Fruit fly (Drosophila melanogaster) whole organism, embryonic: ENCODE results near the gene Nepl4.

Experiments
- Ada2b ChIP-seq: fragments of 200-800 bp; sonication (Bioruptor generic); IDR thresholded peaks from 2 replicates; pipeline ENCODE4 v1.3.6; 2022; ENCODE audit warnings: missing biosample characterization, missing genetic modification characterization
- Aef1 ChIP-seq: fragments of 200-800 bp; sonication (Bioruptor generic); IDR thresholded peaks from 3 replicates; pipeline ENCODE4 v1.3.6; 2022; ENCODE audit warnings: missing biosample characterization, missing genetic modification characterization
- Awh ChIP-seq: fragments of 200-800 bp; sonication (Bioruptor generic); IDR thresholded peaks from 2 replicates; pipeline ENCODE4, ENCODE4 v1.3.6; 2022; ENCODE audit warnings: missing biosample characterization, missing genetic modification characterization
- CG10147 ChIP-seq: fragments of 200-800 bp; sonication (Bioruptor generic); optimal IDR thresholded peaks from 2 replicates; lab custom pipeline; 2019; ENCODE audit warnings: missing biosample characterization, mild to moderate bottlenecking, missing genetic modification characterization, moderate library complexity
- CG10267 ChIP-seq: fragments of 200-800 bp; sonication (Bioruptor generic); optimal IDR thresholded peaks from 2 replicates; lab custom pipeline; 2018; ENCODE audit warnings: missing biosample characterization, mild to moderate bottlenecking, missing genetic modification characterization, moderate library complexity
- CG11398 ChIP-seq: fragments of 200-800 bp; sonication (Bioruptor generic); optimal IDR thresholded peaks from 2 replicates; lab custom pipeline; 2016; ENCODE audit warnings: missing biosample characterization, missing genetic modification characterization
- CG13296 ChIP-seq: fragments of 200-800 bp; sonication (Bioruptor generic); optimal IDR thresholded peaks from 3 replicates; lab custom pipeline; 2018; ENCODE audit warnings: missing biosample characterization, mild to moderate bottlenecking, missing genetic modification characterization
- CG14050 ChIP-seq: fragments of 200-800 bp; sonication (Bioruptor generic); IDR thresholded peaks from 3 replicates; pipeline ENCODE4 v1.3.6; 2022; ENCODE audit warnings: missing biosample characterization, missing genetic modification characterization
- CG15011 ChIP-seq: fragments of 200-800 bp; sonication (Bioruptor generic); optimal IDR thresholded peaks from 3 replicates; lab custom pipeline; 2018; ENCODE audit warnings: missing biosample characterization, mild to moderate bottlenecking, missing genetic modification characterization
- CG1529 ChIP-seq: fragments of 200-800 bp; sonication (Bioruptor generic); optimal IDR thresholded peaks from 3 replicates; lab custom pipeline; 2018; ENCODE audit warnings: missing biosample characterization, missing genetic modification characterization
- CG2120 ChIP-seq: fragments of 200-800 bp; sonication (Bioruptor generic); optimal IDR thresholded peaks from 3 replicates; lab custom pipeline; 2016; ENCODE audit warnings: missing biosample characterization, missing genetic modification characterization
- CG31365 ChIP-seq: fragments of 200-800 bp; sonication (Bioruptor generic); optimal IDR thresholded peaks from 2 replicates; lab custom pipeline; 2018; ENCODE audit warnings: missing biosample characterization, mild to moderate bottlenecking, missing genetic modification characterization
- CG31388 ChIP-seq: fragments of 200-800 bp; sonication (Bioruptor generic); optimal IDR thresholded peaks from 2 replicates; lab custom pipeline; 2016; ENCODE audit warnings: missing biosample characterization, missing genetic modification characterization
- CG3726 ChIP-seq: fragments of 200-800 bp; sonication (Bioruptor generic); IDR thresholded peaks from 3 replicates; pipeline ENCODE4, ENCODE4 v1.3.6; 2022; ENCODE audit warnings: missing biosample characterization, missing genetic modification characterization
- CG3838 ChIP-seq: fragments of 200-800 bp; sonication (Bioruptor generic); optimal IDR thresholded peaks from 3 replicates; lab custom pipeline; 2016; ENCODE audit warnings: missing biosample characterization, missing genetic modification characterization
- CG43689 ChIP-seq: fragments of 200-800 bp; sonication (Bioruptor generic); IDR thresholded peaks from 2 replicates; pipeline ENCODE4 v1.3.6; 2022; ENCODE audit warnings: missing biosample characterization, missing genetic modification characterization
- CG6175 ChIP-seq: fragments of 200-800 bp; sonication (Bioruptor generic); IDR thresholded peaks from 3 replicates; pipeline ENCODE4 v1.3.6; 2022; ENCODE audit warnings: missing biosample characterization, missing genetic modification characterization
- CG6813 ChIP-seq: fragments of 200-800 bp; sonication (Bioruptor generic); optimal IDR thresholded peaks from 2 replicates; lab custom pipeline; 2017; ENCODE audit warnings: missing biosample characterization, missing genetic modification characterization, mild to moderate bottlenecking, moderate library complexity, missing genetic modification reagents
- CG7839 ChIP-seq: fragments of 200-800 bp; sonication (Bioruptor generic); optimal IDR thresholded peaks from 3 replicates; lab custom pipeline; 2018; ENCODE audit warnings: missing biosample characterization, mild to moderate bottlenecking, missing genetic modification characterization, moderate library complexity
- CG9817 ChIP-seq: fragments of 200-800 bp; sonication (Bioruptor generic); optimal IDR thresholded peaks from 2 replicates; lab custom pipeline; 2018; ENCODE audit warnings: missing biosample characterization, mild to moderate bottlenecking, missing genetic modification characterization, moderate library complexity
- CkIIα-i1 ChIP-seq: fragments of 200-800 bp; sonication (Bioruptor generic); IDR thresholded peaks from 2 replicates; pipeline ENCODE4 v1.3.6; 2022; ENCODE audit warnings: missing biosample characterization, missing genetic modification characterization
- Dad ChIP-seq: fragments of 200-800 bp; sonication (Bioruptor generic); optimal IDR thresholded peaks from 3 replicates; lab custom pipeline; 2016; ENCODE audit warnings: missing biosample characterization, missing genetic modification characterization
- Dp ChIP-seq: fragments of 200-800 bp; sonication (Bioruptor generic); optimal IDR thresholded peaks from 2 replicates; lab custom pipeline; 2018; ENCODE audit warnings: missing biosample characterization, mild to moderate bottlenecking, missing genetic modification characterization, moderate library complexity
- Dref ChIP-seq: fragments of 200-800 bp; sonication (Bioruptor generic); IDR thresholded peaks from 2 replicates; pipeline ENCODE4 v1.3.6; 2022; ENCODE audit warnings: missing biosample characterization, missing genetic modification characterization
- Fer2 ChIP-seq: fragments of 200-800 bp; sonication (Bioruptor generic); optimal IDR thresholded peaks from 2 replicates; lab custom pipeline; 2018; ENCODE audit warnings: missing biosample characterization, mild to moderate bottlenecking, missing genetic modification characterization, moderate library complexity
- H15 ChIP-seq: fragments of 200-800 bp; sonication (Bioruptor generic); IDR thresholded peaks from 3 replicates; pipeline ENCODE4 v1.3.6; 2022; ENCODE audit warnings: missing biosample characterization, missing genetic modification characterization
- HLH3B ChIP-seq: fragments of 200-800 bp; sonication (Bioruptor generic); IDR thresholded peaks from 2 replicates; pipeline ENCODE4 v1.3.6; 2022; ENCODE audit warnings: missing biosample characterization, missing genetic modification characterization
- Mes4 ChIP-seq: fragments of 200-800 bp; sonication (Bioruptor generic); optimal IDR thresholded peaks from 2 replicates; lab custom pipeline; 2016; ENCODE audit warnings: missing biosample characterization, missing genetic modification characterization
- Myb ChIP-seq: fragments of 200-800 bp; sonication (Bioruptor generic); optimal IDR thresholded peaks from 2 replicates; lab custom pipeline; 2016; ENCODE audit warnings: missing biosample characterization, missing genetic modification characterization
- Oaz ChIP-seq: fragments of 200-800 bp; sonication (Bioruptor generic); IDR thresholded peaks from 2 replicates; pipeline ENCODE4 v1.3.6; 2022; ENCODE audit warnings: missing biosample characterization, missing genetic modification characterization
- Side ChIP-seq: fragments of 200-800 bp; sonication (Bioruptor generic); optimal IDR thresholded peaks from 2 replicates; lab custom pipeline; 2016; ENCODE audit warnings: missing biosample characterization, missing genetic modification characterization
- abd-A ChIP-seq: fragments of 200-800 bp; sonication (Bioruptor generic); optimal IDR thresholded peaks from 3 replicates; lab custom pipeline; 2019; ENCODE audit warnings: missing biosample characterization, mild to moderate bottlenecking, missing genetic modification characterization, moderate library complexity
- aop ChIP-seq: fragments of 200-800 bp; sonication (Bioruptor generic); IDR thresholded peaks from 2 replicates; pipeline ENCODE4 v1.3.6; 2022; ENCODE audit warnings: missing biosample characterization, missing genetic modification characterization
- ap ChIP-seq: fragments of 200-800 bp; sonication (Bioruptor generic); IDR thresholded peaks from 2 replicates; pipeline ENCODE4 v1.3.6; 2022; ENCODE audit warnings: missing biosample characterization, missing genetic modification characterization
- ara ChIP-seq: fragments of 200-800 bp; sonication (Bioruptor generic); IDR thresholded peaks from 2 replicates; pipeline ENCODE4 v1.3.6; 2022; ENCODE audit warnings: missing biosample characterization, missing genetic modification characterization
- dimm ChIP-seq: fragments of 200-800 bp; sonication (Bioruptor generic); IDR thresholded peaks from 2 replicates; pipeline ENCODE4 v1.3.6; 2022; ENCODE audit warnings: missing biosample characterization, missing genetic modification characterization
- eyg ChIP-seq: fragments of 200-800 bp; sonication (Bioruptor generic); optimal IDR thresholded peaks from 3 replicates; lab custom pipeline; 2016; ENCODE audit warnings: missing biosample characterization, missing genetic modification characterization
- gcm2 ChIP-seq: fragments of 200-800 bp; sonication (Bioruptor generic); optimal IDR thresholded peaks from 2 replicates; lab custom pipeline; 2016; ENCODE audit warnings: missing biosample characterization, missing genetic modification characterization
- hth ChIP-seq: fragments of >200 bp; optimal IDR thresholded peaks from 2 replicates; lab custom pipeline; 2017; ENCODE audit warnings: inconsistent platforms
- kni ChIP-seq: fragments of 200-800 bp; sonication (Bioruptor generic); optimal IDR thresholded peaks from 3 replicates; lab custom pipeline; 2017; ENCODE audit warnings: mild to moderate bottlenecking, missing biosample characterization, missing genetic modification reagents, missing genetic modification characterization
- mld ChIP-seq: fragments of 200-800 bp; sonication (Bioruptor generic); IDR thresholded peaks from 3 replicates; pipeline ENCODE4 v1.3.6; 2022; ENCODE audit warnings: missing biosample characterization, missing genetic modification characterization; ENCODE audit not compliant: partially characterized antibody
- nerfin-2 ChIP-seq: fragments of 200-800 bp; sonication (Bioruptor generic); IDR thresholded peaks from 2 replicates; pipeline ENCODE4 v1.3.6; 2022; ENCODE audit warnings: missing biosample characterization, missing genetic modification characterization; ENCODE audit not compliant: partially characterized antibody
- pb ChIP-seq: fragments of 200-800 bp; sonication (Bioruptor generic); optimal IDR thresholded peaks from 3 replicates; lab custom pipeline; 2016; ENCODE audit warnings: missing biosample characterization, missing genetic modification characterization
- repo ChIP-seq: fragments of 200-800 bp; sonication (Bioruptor generic); optimal IDR thresholded peaks from 2 replicates; lab custom pipeline; 2016; ENCODE audit warnings: missing biosample characterization, missing genetic modification characterization
- salm ChIP-seq: fragments of 200-800 bp; sonication (Bioruptor generic); optimal IDR thresholded peaks from 2 replicates; lab custom pipeline; 2018; ENCODE audit warnings: missing biosample characterization, mild to moderate bottlenecking, missing genetic modification characterization
- sens-2 ChIP-seq: fragments of 200-800 bp; sonication (Bioruptor generic); IDR thresholded peaks from 2 replicates; pipeline ENCODE4 v1.3.6; 2022; ENCODE audit warnings: missing biosample characterization, missing genetic modification characterization
- shn ChIP-seq: fragments of 200-800 bp; sonication (Bioruptor generic); optimal IDR thresholded peaks from 3 replicates; lab custom pipeline; 2016; ENCODE audit warnings: missing biosample characterization, missing genetic modification characterization
- sob ChIP-seq: fragments of 200-800 bp; sonication (Bioruptor generic); IDR thresholded peaks from 2 replicates; pipeline ENCODE4 v1.3.6; 2022; ENCODE audit warnings: missing biosample characterization, missing genetic modification characterization
- sqz ChIP-seq: fragments of 200-800 bp; sonication (Bioruptor generic); optimal IDR thresholded peaks from 3 replicates; lab custom pipeline; 2018; ENCODE audit warnings: missing biosample characterization, mild to moderate bottlenecking, missing genetic modification characterization
- trem ChIP-seq: fragments of 200-800 bp; optimal IDR thresholded peaks from 3 replicates; lab custom pipeline; 2019; ENCODE audit warnings: missing biosample characterization, mild to moderate bottlenecking, missing genetic modification characterization, moderate library complexity
- wor ChIP-seq: fragments of 200-800 bp; sonication (Bioruptor generic); IDR thresholded peaks from 2 replicates; pipeline ENCODE4 v1.3.6; 2022; ENCODE audit warnings: missing biosample characterization, missing genetic modification characterization
- z ChIP-seq: fragments of 200-800 bp; sonication (Bioruptor generic); IDR thresholded peaks from 3 replicates; pipeline ENCODE4 v1.3.6; 2022; ENCODE audit warnings: missing biosample characterization, missing genetic modification characterization

Gene Nepl4

dm6 chr2L:6338367-6338975, 29.2 kb upstream of the Nepl4 start, which contains the start of the genes Pez and Cpr (continued):
- TF ChIP-seq ara (peak; percentile 27; the same call in 1 of the 2 replicates), CG13296 (GFP tag; lab: Kevin White, UChicago) (peak; percentile 50), CG6175 (GFP tag; lab: Robert Waterston, UW) (peak; percentile 6; the same call in 1 of the 3 replicates), ap (no peak), repo (GFP tag; lab: Kevin White, UChicago) (peak; percentile 45), wor (no peak), CG10267 (peak; percentile 90), Awh (no peak), CG3838 (no peak), Dref (peak; percentile 87), Fer2 (no peak), hth (lab: Kevin White, UChicago) (no peak), sens-2 (GFP tag; lab: Robert Waterston, UW) (no peak), CG31365 (tag; lab: Kevin White, UChicago) (no peak), z (GFP tag; lab: Robert Waterston, UW) (no peak), CG9817 (tag; lab: Kevin White, UChicago) (peak; percentile 23), pb (GFP tag; lab: Kevin White, UChicago) (no peak), CG14050 (GFP tag; lab: Robert Waterston, UW) (no peak), Myb (GFP tag; lab: Kevin White, UChicago) (peak; percentile 92), CG10147 (GFP tag; lab: Kevin White, UChicago) (no peak), trem (tag; lab: Kevin White, UChicago) (no peak), Oaz (no peak), CG43689 (GFP tag; lab: Robert Waterston, UW) (no peak), HLH3B (GFP tag; lab: Robert Waterston, UW) (peak; percentile 25; the same call in 1 of the 2 replicates), H15 (GFP tag; lab: Robert Waterston, UW) (no peak), gcm2 (GFP tag; lab: Kevin White, UChicago) (no peak), dimm (GFP tag; lab: Robert Waterston, UW) (no peak), CG15011 (GFP tag; lab: Kevin White, UChicago) (no peak), CG6813 (no peak), mld (GFP tag; lab: Robert Waterston, UW) (peak; percentile 86), sqz (no peak), CG1529 (GFP tag; lab: Kevin White, UChicago) (no peak), CkIIα-i1 (GFP tag; lab: Robert Waterston, UW) (no peak), nerfin-2 (GFP tag; lab: Robert Waterston, UW) (peak; percentile 80), aop (GFP tag; lab: Robert Waterston, UW) (no peak), CG11398 (GFP tag; lab: Kevin White, UChicago) (no peak), kni (GFP tag; lab: Kevin White, UChicago) (no peak), CG2120 (GFP tag; lab: Kevin White, UChicago) (peak; percentile 56), Dad (GFP tag; lab: Kevin White, UChicago) (peak; percentile 11), eyg (no peak), CG31388 (GFP tag; lab: Kevin White, UChicago) (no peak), salm (tag; lab: Kevin White, UChicago) (no peak), Aef1 (GFP tag; lab: Robert Waterston, UW) (no peak), Ada2b (GFP tag; lab: Robert Waterston, UW) (0 out of 2 replicates have a peak, but pooled peaks have one; percentile 28), Side (GFP tag; lab: Kevin White, UChicago) (peak; percentile 47), Mes4 (GFP tag; lab: Kevin White, UChicago) (peak; percentile 14), CG3726 (GFP tag; lab: Robert Waterston, UW) (no peak), CG7839 (tag; lab: Kevin White, UChicago) (no peak), shn (GFP tag; lab: Kevin White, UChicago) (no peak), Dp (GFP tag; lab: Kevin White, UChicago) (peak; percentile 46), sob (GFP tag; lab: Robert Waterston, UW) (peak; percentile 71), abd-A (tag; lab: Kevin White, UChicago) (no peak)
